Fruit fly (Drosophila melanogaster) whole organism, prepupa: ENCODE measurements around the gene Manf.

ENCODE experiments used
- CG10631 ChIP-seq: fragments of 200-800 bp; sonication (Bioruptor generic); optimal IDR thresholded peaks from 2 replicates; lab custom pipeline; 2016; ENCODE audit warnings: missing biosample characterization, missing genetic modification characterization
- CG11294 ChIP-seq: fragments of 200-800 bp; sonication (Bioruptor generic); IDR thresholded peaks from 2 replicates; pipeline ENCODE4 v1.3.6; 2022; ENCODE audit warnings: missing biosample characterization, missing genetic modification characterization
- CG11762 ChIP-seq: fragments of 200-800 bp; sonication (Bioruptor generic); optimal IDR thresholded peaks from 3 replicates; lab custom pipeline; 2016; ENCODE audit warnings: missing biosample characterization, missing genetic modification characterization; ENCODE audit not compliant: insufficient read depth
- CG15336 ChIP-seq: fragments of 200-800 bp; sonication (Bioruptor generic); IDR thresholded peaks from 2 replicates; pipeline ENCODE4 v1.3.6; 2022; ENCODE audit warnings: missing biosample characterization, missing genetic modification characterization
- CG1621 ChIP-seq: fragments of 200-800 bp; sonication (Bioruptor generic); optimal IDR thresholded peaks from 3 replicates; lab custom pipeline; 2018; ENCODE audit warnings: missing biosample characterization, mild to moderate bottlenecking, missing genetic modification characterization
- CG16779 ChIP-seq: fragments of 200-800 bp; sonication (Bioruptor generic); optimal IDR thresholded peaks from 3 replicates; lab custom pipeline; 2017; ENCODE audit warnings: missing biosample characterization, mild to moderate bottlenecking, missing genetic modification characterization
- CG34406 ChIP-seq: fragments of 200-800 bp; sonication (Bioruptor generic); optimal IDR thresholded peaks from 3 replicates; lab custom pipeline; 2016; ENCODE audit warnings: missing biosample characterization, missing genetic modification characterization
- CG3919 ChIP-seq: fragments of 200-800 bp; sonication (Bioruptor generic); optimal IDR thresholded peaks from 3 replicates; lab custom pipeline; 2016; ENCODE audit warnings: missing biosample characterization, missing genetic modification characterization
- CG6163 ChIP-seq: fragments of 200-800 bp; sonication (Bioruptor generic); IDR thresholded peaks from 3 replicates; pipeline ENCODE4 v1.3.6; 2022; ENCODE audit warnings: missing biosample characterization, missing genetic modification characterization
- CG6276 ChIP-seq: fragments of 200-800 bp; sonication (Bioruptor generic); optimal IDR thresholded peaks from 2 replicates; lab custom pipeline; 2017; ENCODE audit warnings: missing biosample characterization, mild to moderate bottlenecking, missing genetic modification characterization
- CG6854 ChIP-seq: fragments of 200-800 bp; sonication (Bioruptor generic); optimal IDR thresholded peaks from 2 replicates; lab custom pipeline; 2017; ENCODE audit warnings: missing biosample characterization, mild to moderate bottlenecking, missing genetic modification characterization
- CG7368 ChIP-seq: fragments of 200-800 bp; sonication (Bioruptor generic); optimal IDR thresholded peaks from 3 replicates; lab custom pipeline; 2016; ENCODE audit warnings: missing biosample characterization, missing genetic modification characterization
- CG8319 ChIP-seq: fragments of 200-800 bp; sonication (Bioruptor generic); optimal IDR thresholded peaks from 3 replicates; lab custom pipeline; 2016; ENCODE audit warnings: missing biosample characterization, missing genetic modification characterization
- CG9139 ChIP-seq: fragments of 200-800 bp; sonication (Bioruptor generic); optimal IDR thresholded peaks from 3 replicates; lab custom pipeline; 2017; ENCODE audit warnings: missing biosample characterization, mild to moderate bottlenecking, missing genetic modification characterization
- Eip75B ChIP-seq: fragments of 200-800 bp; sonication (Bioruptor generic); optimal IDR thresholded peaks from 3 replicates; lab custom pipeline; 2016; ENCODE audit warnings: missing biosample characterization, missing genetic modification characterization
- Eip78C ChIP-seq: fragments of 200-800 bp; sonication (Bioruptor generic); peaks from one replicate; lab custom pipeline; 2016; ENCODE audit warnings: missing biosample characterization, missing genetic modification characterization
- Ets21C ChIP-seq: fragments of 200-800 bp; sonication (Bioruptor generic); optimal IDR thresholded peaks from 3 replicates; lab custom pipeline; 2016; ENCODE audit warnings: missing biosample characterization, missing genetic modification characterization
- Ets96B ChIP-seq: fragments of 200-800 bp; optimal IDR thresholded peaks from 2 replicates; lab custom pipeline; 2019; ENCODE audit warnings: missing biosample characterization, mild to moderate bottlenecking, missing genetic modification characterization, moderate library complexity
- Hr39 ChIP-seq: fragments of 200-800 bp; sonication (Bioruptor generic); optimal IDR thresholded peaks from 2 replicates; lab custom pipeline; 2016; ENCODE audit warnings: missing biosample characterization, missing genetic modification characterization
- Hr4 ChIP-seq: fragments of 200-800 bp; sonication (Bioruptor generic); optimal IDR thresholded peaks from 3 replicates; lab custom pipeline; 2016; ENCODE audit warnings: missing biosample characterization, missing genetic modification characterization
- Met ChIP-seq: fragments of 200-800 bp; sonication (Bioruptor generic); optimal IDR thresholded peaks from 3 replicates; lab custom pipeline; 2016; ENCODE audit warnings: missing biosample characterization, missing genetic modification characterization
- Smox ChIP-seq: fragments of 200-800 bp; sonication (Bioruptor generic); optimal IDR thresholded peaks from 3 replicates; lab custom pipeline; 2016; ENCODE audit warnings: missing biosample characterization, missing genetic modification characterization
- Sox102F ChIP-seq: fragments of 200-800 bp; sonication (Bioruptor generic); optimal IDR thresholded peaks from 2 replicates; lab custom pipeline; 2016; ENCODE audit warnings: missing biosample characterization, mild to moderate bottlenecking, missing genetic modification characterization
- Sox14 ChIP-seq: fragments of 200-800 bp; sonication (Bioruptor generic); optimal IDR thresholded peaks from 3 replicates; lab custom pipeline; 2016; ENCODE audit warnings: missing biosample characterization, missing genetic modification characterization
- Sox15 ChIP-seq: fragments of 200-800 bp; sonication (Bioruptor generic); optimal IDR thresholded peaks from 3 replicates; lab custom pipeline; 2016; ENCODE audit warnings: missing biosample characterization, missing genetic modification characterization
- acj6 ChIP-seq: fragments of 200-800 bp; sonication (Bioruptor generic); optimal IDR thresholded peaks from 3 replicates; lab custom pipeline; 2016; ENCODE audit warnings: missing biosample characterization, missing genetic modification characterization
- cyc ChIP-seq: fragments of 200-800 bp; sonication (Bioruptor generic); optimal IDR thresholded peaks from 3 replicates; lab custom pipeline; 2016; ENCODE audit warnings: missing biosample characterization, missing genetic modification characterization
- dsx ChIP-seq: fragments of 200-800 bp; optimal IDR thresholded peaks from 3 replicates; lab custom pipeline; 2019; ENCODE audit warnings: missing biosample characterization, mild to moderate bottlenecking, missing genetic modification characterization, moderate library complexity; ENCODE audit not compliant: poor library complexity, severe bottlenecking
- eg ChIP-seq: fragments of 200-800 bp; sonication (Bioruptor generic); IDR thresholded peaks from 3 replicates; pipeline ENCODE4 v1.3.6; 2022; ENCODE audit warnings: missing biosample characterization, missing genetic modification characterization
- esn ChIP-seq: fragments of 200-800 bp; sonication (Bioruptor generic); optimal IDR thresholded peaks from 2 replicates; lab custom pipeline; 2016; ENCODE audit warnings: missing biosample characterization, mild to moderate bottlenecking, missing genetic modification characterization, moderate library complexity
- fd59A ChIP-seq: fragments of 200-800 bp; sonication (Bioruptor generic); optimal IDR thresholded peaks from 2 replicates; lab custom pipeline; 2017; ENCODE audit warnings: missing biosample characterization, mild to moderate bottlenecking, missing genetic modification characterization, missing genetic modification reagents
- fkh ChIP-seq: fragments of 200-800 bp; sonication (Bioruptor generic); optimal IDR thresholded peaks from 3 replicates; lab custom pipeline; 2017; ENCODE audit warnings: missing biosample characterization, mild to moderate bottlenecking, missing genetic modification characterization, moderate library complexity
- lz ChIP-seq: fragments of 200-800 bp; sonication (Bioruptor generic); optimal IDR thresholded peaks from 3 replicates; lab custom pipeline; 2016; ENCODE audit warnings: missing biosample characterization, missing genetic modification characterization
- salr ChIP-seq, 2 experiments: fragments of 200-800 bp; sonication (Bioruptor generic); optimal IDR thresholded peaks; 3 replicates each; lab custom pipeline; 2016 to 2018; ENCODE audit warnings: missing biosample characterization in 2 of 2, missing genetic modification characterization in 2 of 2, mild to moderate bottlenecking in 1 of 2
- spab ChIP-seq: fragments of 200-800 bp; sonication (Bioruptor generic); optimal IDR thresholded peaks from 2 replicates; lab custom pipeline; 2017; ENCODE audit warnings: missing biosample characterization, mild to moderate bottlenecking, missing genetic modification characterization, missing genetic modification reagents
- ss ChIP-seq, 2 experiments: fragments of 200-800 bp; sonication (Bioruptor generic); optimal IDR thresholded peaks; 2 replicates in 1 of 2; 3 replicates in 1 of 2; lab custom pipeline; 2017 to 2018; ENCODE audit warnings: mild to moderate bottlenecking in 2 of 2, missing biosample characterization in 2 of 2, missing genetic modification characterization in 2 of 2, moderate library complexity in 1 of 2
- topi ChIP-seq: fragments of 200-800 bp; sonication (Bioruptor generic); optimal IDR thresholded peaks from 3 replicates; lab custom pipeline; 2016; ENCODE audit warnings: missing biosample characterization, missing genetic modification characterization
- vri ChIP-seq: fragments of 200-800 bp; sonication (Bioruptor generic); optimal IDR thresholded peaks from 3 replicates; lab custom pipeline; 2016; ENCODE audit warnings: missing biosample characterization, mild to moderate bottlenecking, missing genetic modification characterization

The Manf gene

DNA sequence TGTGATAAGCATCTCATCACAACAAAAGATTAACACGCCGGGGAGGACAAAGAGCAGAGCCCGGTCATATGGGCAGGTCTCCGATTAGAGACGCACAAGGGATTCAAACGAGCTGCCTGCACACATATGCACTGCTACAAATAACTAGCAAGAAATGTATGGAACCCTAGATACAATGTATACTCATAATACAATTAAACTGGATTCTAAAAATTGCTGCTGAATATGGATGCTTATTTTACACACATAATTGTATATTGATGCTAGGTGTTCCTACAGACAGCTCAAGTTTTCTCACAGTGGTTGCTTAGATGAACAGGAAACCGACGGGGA lies 12.2 kb upstream of the Manf start (continued):
- peak; percentile 63 for TF ChIP-seq Ets96B
- TF ChIP-seq salr (GFP tag; optimal IDR thresholded peaks at IDR 0.05; lab: Kevin White, UChicago): peak; percentile 7 to 13
- peak; percentile 41 for TF ChIP-seq CG1621 (tag; lab: Kevin White, UChicago)
- TF ChIP-seq CG15336 (GFP tag; lab: Robert Waterston, UW): peak; percentile 59; the same call in 1 of the 2 replicates
- peak; percentile 34 for TF ChIP-seq CG16779 (tag; lab: Kevin White, UChicago)
- no peak for TF ChIP-seq Ets21C (GFP tag; lab: Kevin White, UChicago)
- peak; percentile 12 for TF ChIP-seq cyc (GFP tag; lab: Kevin White, UChicago)
- TF ChIP-seq Sox102F (GFP tag; lab: Kevin White, UChicago): peak; percentile 45
- TF ChIP-seq Eip78C (GFP tag; lab: Kevin White, UChicago): peak; percentile 84
- peak; percentile 67 for TF ChIP-seq Sox14 (GFP tag; lab: Kevin White, UChicago)
- peak; percentile 39 for TF ChIP-seq topi (GFP tag; lab: Kevin White, UChicago)
- no peak for TF ChIP-seq Sox15 (GFP tag; lab: Kevin White, UChicago)
- TF ChIP-seq CG3919 (GFP tag; lab: Kevin White, UChicago): peak; percentile 74
- no peak for TF ChIP-seq CG6276 (GFP tag; lab: Kevin White, UChicago)
- TF ChIP-seq CG9139 (GFP tag; lab: Kevin White, UChicago): no peak
- TF ChIP-seq vri: no peak
- peak; percentile 18 for TF ChIP-seq spab (GFP tag; lab: Kevin White, UChicago)
- TF ChIP-seq Eip75B (GFP tag; lab: Kevin White, UChicago): peak; percentile 55
- peak; percentile 40 for TF ChIP-seq Met (GFP tag; lab: Kevin White, UChicago)
- no peak for TF ChIP-seq CG11762
- TF ChIP-seq Hr39: peak; percentile 31
- TF ChIP-seq fkh: no peak
- TF ChIP-seq CG11294: no peak; the same call in 1 of the 2 replicates
- TF ChIP-seq Smox (GFP tag; lab: Kevin White, UChicago): peak; percentile 10
- no peak for TF ChIP-seq CG8319 (GFP tag; lab: Kevin White, UChicago)
- peak; percentile 58 for TF ChIP-seq Hr4 (GFP tag; lab: Kevin White, UChicago)

DNA sequence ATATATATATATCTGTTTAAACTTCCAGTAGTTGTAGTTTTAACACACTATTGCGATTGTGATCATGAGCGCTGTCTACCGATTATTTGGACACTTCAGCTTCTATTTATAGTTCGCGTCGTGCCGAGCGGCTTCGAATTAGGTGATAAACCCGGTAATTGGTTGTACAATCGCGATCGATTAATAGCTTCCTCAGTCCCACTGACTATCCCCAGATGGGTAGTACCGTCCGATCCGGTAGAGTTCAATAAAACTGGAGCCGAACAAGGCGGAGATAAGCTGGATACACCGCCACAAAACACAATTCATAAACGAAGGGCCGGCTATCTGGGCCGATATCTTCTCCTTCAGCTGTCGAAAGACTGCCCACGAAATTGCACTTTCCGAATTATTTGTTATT lies 11.3 kb upstream of the Manf start:
- TF ChIP-seq CG6163 (no peak), Eip78C (GFP tag; lab: Kevin White, UChicago) (peak; percentile 48)
- TF ChIP-seq, all 60 proteins: peak for 1

DNA sequence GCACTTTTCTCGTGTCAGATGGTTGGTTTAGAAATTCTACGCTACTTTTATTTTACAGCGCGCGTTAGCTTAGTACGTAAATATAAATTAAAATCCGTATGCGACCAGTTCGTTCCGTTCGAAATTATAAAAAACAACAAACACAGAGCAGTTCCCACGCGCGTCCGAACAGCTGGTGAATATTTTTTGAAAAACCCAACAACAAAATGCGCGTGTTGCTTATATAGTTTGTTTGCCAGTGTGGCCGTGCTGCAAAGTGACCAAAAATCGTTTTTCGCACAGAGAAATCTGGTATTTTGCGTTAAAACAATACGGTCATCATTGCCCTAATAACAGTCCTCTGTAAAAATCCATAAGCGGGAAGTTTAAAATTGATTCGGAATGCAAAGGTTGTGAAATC lies 10.9 kb upstream of the Manf start:
- TF ChIP-seq Smox (GFP tag; lab: Kevin White, UChicago) (no peak), esn (GFP tag; lab: Kevin White, UChicago) (peak; percentile 10), CG10631 (GFP tag; lab: Kevin White, UChicago) (no peak), dsx (peak; percentile 30), CG6163 (0 out of 3 replicates have a peak, but pooled peaks have one; percentile 21), fd59A (GFP tag; lab: Kevin White, UChicago) (no peak), Sox14 (GFP tag; lab: Kevin White, UChicago) (peak; percentile 1), acj6 (GFP tag; lab: Kevin White, UChicago) (no peak), Eip75B (GFP tag; lab: Kevin White, UChicago) (peak; percentile 21), fkh (peak; percentile 25), Eip78C (GFP tag; lab: Kevin White, UChicago) (peak; percentile 54), lz (no peak), CG1621 (tag; lab: Kevin White, UChicago) (peak; percentile 50), CG7368 (GFP tag; lab: Kevin White, UChicago) (no peak), CG6854 (no peak), CG34406 (GFP tag; lab: Kevin White, UChicago) (no peak), ss (GFP tag; optimal IDR thresholded peaks at IDR 0.05; lab: Kevin White, UChicago) (peak in 1 of 2 experiments; percentile 56), eg (GFP tag; lab: Robert Waterston, UW) (no peak)
